Worm (Caenorhabditis elegans): Measurements from ENCODE around the gene T19D12.5.
A peak's percentile ranks its signal among the peaks of the same experiment; 100 is the strongest.

Gene T19D12.5

ce11 chrII:6673894-6674293, 37.9 kb upstream of the T19D12.5 start, which contains the start of gene H43E16.1:
Gene H43E16.1 (plus strand): TSS chrII:6674268.
- TF ChIP-seq nhr-80 (tag; optimal IDR thresholded peaks at IDR 0.05) (peak; percentile 64), hlh-26 (GFP tag; conservative IDR thresholded peaks at IDR 0.05) (no peak)

- TF ChIP-seq ZK185.1 (tag; optimal IDR thresholded peaks at IDR 0.05; ENCODE audit: poor library complexity, severe bottlenecking) (no peak), somi-1 (GFP tag; optimal IDR thresholded peaks at IDR 0.05) (no peak), him-1 (tag; optimal IDR thresholded peaks at IDR 0.05) (no peak), Y53F4B.3 (GFP tag; IDR thresholded peaks at IDR 0.05) (no peak), F55B11.4 (tag; optimal IDR thresholded peaks at IDR 0.05; ENCODE audit: borderline replicate concordance, insufficient read depth) (no peak), ceh-58 (GFP tag; IDR thresholded peaks at IDR 0.05) (no peak), F49E8.2 (tag; optimal IDR thresholded peaks at IDR 0.05; ENCODE audit: insufficient read depth) (no peak), sdz-38 (tag; optimal IDR thresholded peaks at IDR 0.05) (no peak), mes-4 (tag; optimal IDR thresholded peaks at IDR 0.05) (no peak)
Measured at ce11 chrII:6668496-6668895, 32.5 kb upstream of the T19D12.5 start.

DNA sequence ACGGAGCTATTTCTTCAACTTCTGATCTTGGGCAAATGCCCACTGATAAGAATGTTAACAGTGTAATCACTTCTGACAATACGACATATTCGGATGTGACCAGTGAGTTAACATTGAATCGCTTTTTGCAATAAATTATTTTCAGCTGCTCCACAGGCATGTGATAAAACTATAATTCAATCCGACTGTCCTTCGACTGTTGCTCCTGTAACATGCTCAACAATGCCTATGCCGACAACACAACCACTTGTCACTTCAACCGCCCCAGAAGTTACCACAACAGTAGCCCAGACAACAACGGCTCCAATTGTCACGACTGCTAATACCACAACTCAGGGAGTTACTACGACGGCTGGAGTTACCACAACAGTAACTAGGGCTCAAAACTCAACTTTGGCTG, 31.5 kb upstream of the T19D12.5 start:
- TF ChIP-seq zfh-2 (GFP tag; conservative IDR thresholded peaks at IDR 0.05) (no peak), Y95B8A.8 (GFP tag; IDR thresholded peaks at IDR 0.05) (no peak)

DNA sequence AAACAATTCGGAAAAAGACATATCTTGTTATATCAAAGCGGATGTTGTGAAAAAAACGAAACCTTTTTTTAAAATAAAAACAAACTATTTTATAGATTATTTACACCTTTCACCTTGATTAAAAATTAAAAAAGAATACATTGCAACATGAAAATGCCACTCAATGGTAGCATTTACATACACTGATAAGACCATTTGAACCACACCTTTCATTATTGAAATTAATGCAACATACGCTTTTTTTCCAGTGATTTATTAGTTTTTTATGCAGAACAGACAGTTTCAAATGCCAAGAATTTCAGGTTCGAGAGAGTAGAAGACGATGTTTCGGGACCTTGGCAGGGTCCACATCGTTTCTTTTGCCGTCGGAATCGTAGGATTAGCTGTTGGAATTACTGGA, 30.6 kb upstream of the T19D12.5 start, which contains the start of gene T19D12.1:
Gene T19D12.1 (plus strand): TSS at position 301 of the 400 bp plus-strand sequence.
- TF ChIP-seq Y53F4B.3 (GFP tag; IDR thresholded peaks at IDR 0.05) = no peak

ce11 chrII:6665908-6666307, 29.9 kb upstream of the T19D12.5 start:
- TF ChIP-seq F37B4.10 (GFP tag; IDR thresholded peaks at IDR 0.05) = no peak
- TF ChIP-seq ztf-18 (tag; optimal IDR thresholded peaks at IDR 0.05) = no peak
- TF ChIP-seq nhr-80 (tag; optimal IDR thresholded peaks at IDR 0.05) = peak; percentile 79
- no peak for TF ChIP-seq rcor-1 (GFP tag; IDR thresholded peaks at IDR 0.05)

DNA sequence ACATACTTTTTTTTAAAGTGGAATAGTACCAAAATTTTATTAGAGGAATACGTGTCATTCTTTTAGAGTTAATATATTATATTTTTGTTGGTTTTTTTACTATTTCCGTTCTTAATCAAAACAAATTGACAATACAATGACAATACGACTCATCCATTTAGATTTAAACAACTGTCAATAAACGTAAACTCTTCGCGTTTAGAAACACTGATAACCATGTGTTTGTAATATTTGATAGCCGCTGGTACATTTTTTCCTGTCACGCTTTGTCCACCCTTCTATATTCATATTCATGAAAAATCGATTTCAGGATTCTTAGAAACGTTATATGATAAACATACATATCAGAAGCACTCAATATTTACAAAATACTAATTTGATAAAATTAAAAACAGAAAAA, 27.8 kb upstream of the T19D12.5 start:
- TF ChIP-seq madf-6 (GFP tag; IDR thresholded peaks at IDR 0.05) (no peak), ceh-58 (GFP tag; IDR thresholded peaks at IDR 0.05) (no peak), mxl-1 (tag; optimal IDR thresholded peaks at IDR 0.05) (no peak), nhr-90 (tag; optimal IDR thresholded peaks at IDR 0.05) (no peak), egl-44 (GFP tag; IDR thresholded peaks at IDR 0.05) (no peak), unc-130 (GFP tag; optimal IDR thresholded peaks at IDR 0.05) (no peak), let-526 (GFP tag; IDR thresholded peaks at IDR 0.05) (no peak), nhr-80 (tag; optimal IDR thresholded peaks at IDR 0.05) (peak; percentile 41)

DNA sequence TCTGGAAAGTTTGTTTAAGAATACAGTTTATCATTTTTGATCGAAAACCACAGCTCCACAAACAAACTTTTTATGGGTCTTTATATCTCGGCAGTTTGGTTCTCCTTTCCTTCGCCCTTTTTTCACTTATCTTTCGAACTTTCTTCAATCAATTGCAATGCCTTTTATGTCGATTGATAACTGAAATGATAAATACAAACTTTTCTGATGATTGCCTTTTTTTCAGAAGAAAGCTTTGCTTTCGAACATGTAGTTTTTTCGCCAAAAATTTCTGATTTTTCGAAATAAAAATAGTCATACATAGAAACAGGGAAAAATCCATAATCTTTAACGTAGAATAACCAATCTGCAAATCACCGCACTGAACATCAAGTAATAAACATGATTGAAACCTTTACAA, 25.2 kb upstream of the T19D12.5 start, which contains the start of gene T19D12.2:
Gene T19D12.2 (plus strand): TSS at position 125 of the 400 bp plus-strand sequence.
- TF ChIP-seq bed-1 (GFP tag; IDR thresholded peaks at IDR 0.05) = no peak
- peak; percentile 53 for TF ChIP-seq nhr-80 (tag; optimal IDR thresholded peaks at IDR 0.05)

DNA sequence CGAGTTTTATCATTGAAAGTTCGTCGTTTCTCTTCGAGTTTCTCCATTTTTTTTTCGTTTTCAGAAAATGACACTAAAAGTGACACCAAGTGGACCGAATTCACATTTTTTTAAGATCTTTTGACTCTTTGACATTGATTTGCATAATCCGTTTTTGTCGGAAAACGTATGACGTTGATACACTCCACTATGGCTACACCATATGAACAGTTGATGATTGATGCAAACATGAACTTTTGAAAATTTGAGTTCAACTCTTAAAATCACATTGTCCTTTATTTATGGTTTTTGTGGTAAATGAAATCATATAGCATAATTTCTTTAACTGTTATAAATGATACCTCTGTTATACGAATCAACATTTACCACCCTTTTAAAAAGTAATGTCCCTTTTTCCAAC, 22.7 kb upstream of the T19D12.5 start, which contains the start of gene T19D12.10:
Gene T19D12.10 (minus strand): TSS at position 101 of the 400 bp plus-strand sequence.
- TF ChIP-seq him-1 (tag; optimal IDR thresholded peaks at IDR 0.05) = no peak
- TF ChIP-seq ceh-27 (GFP tag; optimal IDR thresholded peaks at IDR 0.05) = no peak
- no peak for TF ChIP-seq ceh-58 (GFP tag; IDR thresholded peaks at IDR 0.05)
- no peak for TF ChIP-seq F22D6.2 (tag; optimal IDR thresholded peaks at IDR 0.05)
- TF ChIP-seq hlh-26 (GFP tag; conservative IDR thresholded peaks at IDR 0.05) = no peak
- TF ChIP-seq chd-7 (tag; optimal IDR thresholded peaks at IDR 0.05) = no peak
- no peak for TF ChIP-seq F23B12.7 (tag; optimal IDR thresholded peaks at IDR 0.05; ENCODE audit: insufficient read depth)
- no peak for TF ChIP-seq let-526 (GFP tag; IDR thresholded peaks at IDR 0.05)
- no peak for TF ChIP-seq nhr-80 (tag; optimal IDR thresholded peaks at IDR 0.05)
- no peak for TF ChIP-seq ceh-91 (GFP tag; IDR thresholded peaks at IDR 0.05)
- no peak for TF ChIP-seq pbrm-1 (GFP tag; IDR thresholded peaks at IDR 0.05)
- no peak for TF ChIP-seq repo-1 (tag; optimal IDR thresholded peaks at IDR 0.05)
- no peak for TF ChIP-seq hrde-1 (tag; optimal IDR thresholded peaks at IDR 0.05; ENCODE audit: borderline replicate concordance)
- TF ChIP-seq F55B11.4 (tag; optimal IDR thresholded peaks at IDR 0.05; ENCODE audit: borderline replicate concordance, insufficient read depth) = no peak

Measured in whole organism, young adult.